Fruit fly (Drosophila melanogaster) whole organism, embryonic: ENCODE data around the gene CG18081.

Experiments used
- Antp ChIP-seq: fragments of 200-800 bp; sonication (Bioruptor generic); optimal IDR thresholded peaks from 3 replicates; lab custom pipeline; 2016; ENCODE audit warnings: missing biosample characterization, missing genetic modification characterization
- Awh ChIP-seq: fragments of 200-800 bp; sonication (Bioruptor generic); IDR thresholded peaks from 2 replicates; pipeline ENCODE4, ENCODE4 v1.3.6; 2022; ENCODE audit warnings: missing biosample characterization, missing genetic modification characterization
- BEAF-32 ChIP-seq: fragments of 200-800 bp; sonication (Bioruptor generic); optimal IDR thresholded peaks from 3 replicates; lab custom pipeline; 2017; ENCODE audit warnings: missing biosample characterization, missing genetic modification characterization, mild to moderate bottlenecking, moderate library complexity, missing genetic modification reagents
- CG10267 ChIP-seq: fragments of 200-800 bp; sonication (Bioruptor generic); optimal IDR thresholded peaks from 2 replicates; lab custom pipeline; 2018; ENCODE audit warnings: missing biosample characterization, mild to moderate bottlenecking, missing genetic modification characterization, moderate library complexity
- CG12299 ChIP-seq: fragments of 200-800 bp; sonication (Bioruptor generic); optimal IDR thresholded peaks from 2 replicates; lab custom pipeline; 2018; ENCODE audit warnings: missing biosample characterization, mild to moderate bottlenecking, missing genetic modification characterization
- CG12769 ChIP-seq: fragments of 200-800 bp; sonication (Bioruptor generic); optimal IDR thresholded peaks from 2 replicates; lab custom pipeline; 2019; ENCODE audit warnings: missing biosample characterization, mild to moderate bottlenecking, missing genetic modification characterization, moderate library complexity
- CG13296 ChIP-seq: fragments of 200-800 bp; sonication (Bioruptor generic); optimal IDR thresholded peaks from 3 replicates; lab custom pipeline; 2018; ENCODE audit warnings: missing biosample characterization, mild to moderate bottlenecking, missing genetic modification characterization
- CG15479 ChIP-seq: fragments of 200-800 bp; sonication (Bioruptor generic); optimal IDR thresholded peaks from 3 replicates; lab custom pipeline; 2019; ENCODE audit warnings: missing biosample characterization, mild to moderate bottlenecking, missing genetic modification characterization, moderate library complexity
- CG17829 ChIP-seq: fragments of 200-800 bp; optimal IDR thresholded peaks from 2 replicates; lab custom pipeline; 2019; ENCODE audit warnings: missing biosample characterization, mild to moderate bottlenecking, missing genetic modification characterization, moderate library complexity
- CG18011 ChIP-seq: fragments of 200-800 bp; sonication (Bioruptor generic); optimal IDR thresholded peaks from 2 replicates; lab custom pipeline; 2017; ENCODE audit warnings: missing biosample characterization, missing genetic modification characterization, mild to moderate bottlenecking, moderate library complexity, missing genotype
- CG18599 ChIP-seq: fragments of 200-800 bp; sonication (Bioruptor generic); optimal IDR thresholded peaks from 3 replicates; lab custom pipeline; 2017; ENCODE audit warnings: missing biosample characterization, missing genetic modification characterization, mild to moderate bottlenecking, moderate library complexity, missing genetic modification reagents
- CG18619 ChIP-seq: fragments of 200-800 bp; sonication (Bioruptor generic); optimal IDR thresholded peaks from 3 replicates; lab custom pipeline; 2017; ENCODE audit warnings: missing biosample characterization, mild to moderate bottlenecking, missing genetic modification characterization
- CG2712 ChIP-seq: fragments of 200-800 bp; optimal IDR thresholded peaks from 3 replicates; lab custom pipeline; 2019; ENCODE audit warnings: missing biosample characterization, mild to moderate bottlenecking, missing genetic modification characterization, moderate library complexity
- CG3163 ChIP-seq: fragments of 200-800 bp; sonication (Bioruptor generic); optimal IDR thresholded peaks from 3 replicates; lab custom pipeline; 2016; ENCODE audit warnings: missing biosample characterization, missing genetic modification characterization
- CG3847 ChIP-seq: fragments of 200-800 bp; sonication (Bioruptor generic); IDR thresholded peaks from 2 replicates; pipeline ENCODE4 v1.3.6; 2022; ENCODE audit warnings: missing biosample characterization, missing genetic modification characterization
- CG4820 ChIP-seq: fragments of 200-800 bp; sonication (Bioruptor generic); optimal IDR thresholded peaks from 3 replicates; lab custom pipeline; 2016; ENCODE audit warnings: missing biosample characterization, missing genetic modification characterization
- CG7839 ChIP-seq: fragments of 200-800 bp; sonication (Bioruptor generic); optimal IDR thresholded peaks from 3 replicates; lab custom pipeline; 2018; ENCODE audit warnings: missing biosample characterization, mild to moderate bottlenecking, missing genetic modification characterization, moderate library complexity
- CG8290 ChIP-seq, 3 experiments: fragments of 200-800 bp; sonication (Bioruptor generic); optimal IDR thresholded peaks; 2 replicates each; lab custom pipeline; 2016 to 2019; ENCODE audit warnings: missing biosample characterization in 3 of 3, missing genetic modification characterization in 3 of 3, mild to moderate bottlenecking in 2 of 3, moderate library complexity in 1 of 3
- CG8924 ChIP-seq: fragments of 200-800 bp; optimal IDR thresholded peaks from 3 replicates; lab custom pipeline; 2019; ENCODE audit warnings: missing biosample characterization, mild to moderate bottlenecking, missing genetic modification characterization, moderate library complexity
- CTCF ChIP-seq: fragments of 200-800 bp; sonication (Bioruptor generic); optimal IDR thresholded peaks from 2 replicates; lab custom pipeline; 2017; ENCODE audit warnings: missing biosample characterization, mild to moderate bottlenecking, missing genetic modification characterization, moderate library complexity
- Deaf1 ChIP-seq: fragments of 200-800 bp; optimal IDR thresholded peaks from 3 replicates; lab custom pipeline; 2019; ENCODE audit warnings: missing biosample characterization, mild to moderate bottlenecking, missing genetic modification characterization, moderate library complexity
- Dek ChIP-seq: fragments of 200-800 bp; sonication (Bioruptor generic); optimal IDR thresholded peaks from 3 replicates; lab custom pipeline; 2019; ENCODE audit warnings: missing biosample characterization, mild to moderate bottlenecking, missing genetic modification characterization, moderate library complexity
- Doc3 ChIP-seq: fragments of 200-800 bp; sonication (Bioruptor generic); IDR thresholded peaks from 3 replicates; pipeline ENCODE4 v1.3.6; 2022; ENCODE audit warnings: missing biosample characterization, missing genetic modification characterization; ENCODE audit not compliant: partially characterized antibody
- Dp ChIP-seq: fragments of 200-800 bp; sonication (Bioruptor generic); optimal IDR thresholded peaks from 2 replicates; lab custom pipeline; 2018; ENCODE audit warnings: missing biosample characterization, mild to moderate bottlenecking, missing genetic modification characterization, moderate library complexity
- Fer2 ChIP-seq: fragments of 200-800 bp; sonication (Bioruptor generic); optimal IDR thresholded peaks from 2 replicates; lab custom pipeline; 2018; ENCODE audit warnings: missing biosample characterization, mild to moderate bottlenecking, missing genetic modification characterization, moderate library complexity
- HHEX ChIP-seq: fragments of 200-800 bp; sonication (Bioruptor generic); optimal IDR thresholded peaks from 3 replicates; lab custom pipeline; 2017; ENCODE audit warnings: missing biosample characterization, mild to moderate bottlenecking, missing genetic modification characterization, missing genetic modification reagents
- HLHmδ ChIP-seq: fragments of 200-800 bp; sonication (Bioruptor generic); optimal IDR thresholded peaks from 2 replicates; lab custom pipeline; 2018; ENCODE audit warnings: missing biosample characterization, mild to moderate bottlenecking, missing genetic modification characterization, moderate library complexity
- Hr51 ChIP-seq, 2 experiments: fragments of 200-800 bp; sonication (Bioruptor generic); optimal IDR thresholded peaks; 2 replicates in 1 of 2; 3 replicates in 1 of 2; lab custom pipeline; 2016 to 2018; ENCODE audit warnings: missing biosample characterization in 2 of 2, missing genetic modification characterization in 2 of 2, mild to moderate bottlenecking in 1 of 2, moderate library complexity in 1 of 2
- Jarid2 ChIP-seq: fragments of 200-800 bp; sonication (Bioruptor generic); optimal IDR thresholded peaks from 3 replicates; lab custom pipeline; 2017; ENCODE audit warnings: mild to moderate bottlenecking, missing biosample characterization, missing genetic modification reagents, missing genetic modification characterization
- ara ChIP-seq: fragments of 200-800 bp; sonication (Bioruptor generic); IDR thresholded peaks from 2 replicates; pipeline ENCODE4 v1.3.6; 2022; ENCODE audit warnings: missing biosample characterization, missing genetic modification characterization
- bab2 ChIP-seq: fragments of 200-800 bp; sonication (Bioruptor generic); optimal IDR thresholded peaks from 2 replicates; lab custom pipeline; 2016; ENCODE audit warnings: missing biosample characterization, missing genetic modification characterization
- cg ChIP-seq: fragments of 200-800 bp; sonication (Bioruptor generic); optimal IDR thresholded peaks from 3 replicates; lab custom pipeline; 2019; ENCODE audit warnings: missing biosample characterization, mild to moderate bottlenecking, missing genetic modification characterization, moderate library complexity
- disco-r ChIP-seq: fragments of 200-800 bp; sonication (Bioruptor generic); optimal IDR thresholded peaks from 2 replicates; lab custom pipeline; 2016; ENCODE audit warnings: missing biosample characterization, missing genetic modification characterization
- dysf ChIP-seq: fragments of 200-800 bp; sonication (Bioruptor generic); IDR thresholded peaks from 3 replicates; pipeline ENCODE4 v1.3.6; 2022; ENCODE audit warnings: missing biosample characterization, missing genetic modification characterization
- fd3F ChIP-seq: fragments of 200-800 bp; sonication (Bioruptor generic); optimal IDR thresholded peaks from 2 replicates; lab custom pipeline; 2018; ENCODE audit warnings: missing biosample characterization, mild to moderate bottlenecking, missing genetic modification characterization, moderate library complexity
- gfzf ChIP-seq: fragments of 200-800 bp; sonication (Bioruptor generic); optimal IDR thresholded peaks from 2 replicates; lab custom pipeline; 2016; ENCODE audit warnings: missing biosample characterization, mild to moderate bottlenecking, missing genetic modification characterization, moderate library complexity
- gro ChIP-seq: fragments of 200-800 bp; sonication (Bioruptor generic); optimal IDR thresholded peaks from 2 replicates; lab custom pipeline; 2016; ENCODE audit warnings: missing biosample characterization, missing genetic modification characterization
- luna ChIP-seq: fragments of 200-800 bp; sonication (Bioruptor generic); optimal IDR thresholded peaks from 2 replicates; lab custom pipeline; 2016; ENCODE audit warnings: missing biosample characterization, missing genetic modification characterization
- mld ChIP-seq: fragments of 200-800 bp; sonication (Bioruptor generic); IDR thresholded peaks from 3 replicates; pipeline ENCODE4 v1.3.6; 2022; ENCODE audit warnings: missing biosample characterization, missing genetic modification characterization; ENCODE audit not compliant: partially characterized antibody
- nau ChIP-seq: fragments of 200-800 bp; sonication (Bioruptor generic); optimal IDR thresholded peaks from 3 replicates; lab custom pipeline; 2017; ENCODE audit warnings: missing biosample characterization, mild to moderate bottlenecking, missing genetic modification characterization, missing genetic modification reagents
- nom ChIP-seq: fragments of 200-800 bp; sonication (Bioruptor generic); optimal IDR thresholded peaks from 2 replicates; lab custom pipeline; 2017; ENCODE audit warnings: missing biosample characterization, missing genetic modification characterization, mild to moderate bottlenecking, moderate library complexity, missing genetic modification reagents
- pb ChIP-seq: fragments of 200-800 bp; sonication (Bioruptor generic); optimal IDR thresholded peaks from 3 replicates; lab custom pipeline; 2016; ENCODE audit warnings: missing biosample characterization, missing genetic modification characterization
- sd ChIP-seq: fragments of 200-800 bp; sonication (Bioruptor generic); optimal IDR thresholded peaks from 3 replicates; lab custom pipeline; 2018; ENCODE audit warnings: missing biosample characterization, mild to moderate bottlenecking, missing genetic modification characterization, moderate library complexity
- sug ChIP-seq: fragments of 200-800 bp; optimal IDR thresholded peaks from 2 replicates; lab custom pipeline; 2019; ENCODE audit warnings: missing biosample characterization, mild to moderate bottlenecking, missing genetic modification characterization, moderate library complexity
- trem ChIP-seq: fragments of 200-800 bp; optimal IDR thresholded peaks from 3 replicates; lab custom pipeline; 2019; ENCODE audit warnings: missing biosample characterization, mild to moderate bottlenecking, missing genetic modification characterization, moderate library complexity
- zen ChIP-seq: fragments of 200-800 bp; sonication (Bioruptor generic); optimal IDR thresholded peaks from 3 replicates; lab custom pipeline; 2018; ENCODE audit warnings: missing biosample characterization, mild to moderate bottlenecking, missing genetic modification characterization, moderate library complexity
- zfh2 ChIP-seq: fragments of 200-800 bp; sonication (Bioruptor generic); optimal IDR thresholded peaks from 2 replicates; lab custom pipeline; 2016; ENCODE audit warnings: missing biosample characterization, missing genetic modification characterization

The CG18081 gene

DNA sequence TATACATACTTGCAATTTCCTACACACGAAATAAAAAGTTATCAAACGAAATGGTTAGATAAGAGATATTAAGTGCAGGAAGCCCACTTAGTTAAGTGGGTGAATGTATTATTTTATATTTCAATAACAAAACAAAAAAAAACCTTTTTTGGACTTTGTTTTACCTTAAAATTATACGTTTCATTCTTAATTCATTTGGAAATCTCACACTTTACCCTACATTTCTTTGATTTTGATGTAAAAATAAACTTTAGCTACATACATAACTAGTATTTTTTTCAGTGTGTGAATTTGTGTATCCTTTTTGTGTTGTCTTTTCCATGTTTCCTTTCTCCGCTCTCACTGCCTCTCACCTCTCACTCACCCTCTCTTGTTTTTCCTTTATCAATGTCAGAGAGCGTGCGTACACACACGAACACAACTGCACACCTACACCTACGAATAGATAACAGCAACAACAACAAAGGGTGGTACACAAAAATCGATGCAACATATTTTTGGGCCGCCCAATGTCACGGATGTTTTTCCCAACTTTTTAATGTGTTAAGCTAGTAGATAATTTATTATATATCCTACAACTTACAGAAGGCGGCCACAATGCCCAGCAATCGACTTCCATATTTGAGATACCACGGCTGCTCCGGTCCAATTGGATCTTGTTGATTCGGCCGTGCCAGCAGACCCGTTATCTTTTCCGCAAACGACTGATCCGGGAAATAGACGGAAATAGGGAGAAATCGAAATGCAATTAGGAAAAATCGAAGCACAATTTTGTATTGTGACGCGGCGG, 19.6 kb downstream of the CG18081 start (continued):
- TF ChIP-seq CG12769 (tag; lab: Kevin White, UChicago), result no peak
- peak; percentile 22 for TF ChIP-seq trem (tag; lab: Kevin White, UChicago)
- TF ChIP-seq luna (GFP tag; lab: Kevin White, UChicago), result peak; percentile 42
- peak; percentile 31 for TF ChIP-seq sd (tag; lab: Kevin White, UChicago)
- no peak for TF ChIP-seq ara (GFP tag; lab: Robert Waterston, UW)
- TF ChIP-seq Antp (GFP tag; lab: Kevin White, UChicago), result no peak
- peak; percentile 50 for TF ChIP-seq CG12299 (tag; lab: Kevin White, UChicago)
- no peak for TF ChIP-seq CG18011 (GFP tag; lab: Kevin White, UChicago)
- peak; percentile 74; the same call in 1 of the 3 replicates for TF ChIP-seq dysf
- no peak for TF ChIP-seq Jarid2 (GFP tag; lab: Kevin White, UChicago)
- peak; percentile 36 for TF ChIP-seq nau (GFP tag; lab: Kevin White, UChicago)
- TF ChIP-seq Hr51 (GFP tag; optimal IDR thresholded peaks at IDR 0.05; lab: Kevin White, UChicago), result peak; percentile 46 to 85
- TF ChIP-seq CG4820 (GFP tag; lab: Kevin White, UChicago), result peak; percentile 53
- peak; percentile 8 for TF ChIP-seq gro (GFP tag; lab: Kevin White, UChicago)
- peak; percentile 67 for TF ChIP-seq Dek (tag; lab: Kevin White, UChicago)
- peak; percentile 57 for TF ChIP-seq bab2 (GFP tag; lab: Kevin White, UChicago)
- peak; percentile 44 for TF ChIP-seq zen (tag; lab: Kevin White, UChicago)
- no peak for TF ChIP-seq Fer2 (tag; lab: Kevin White, UChicago)
- TF ChIP-seq CG13296 (GFP tag; lab: Kevin White, UChicago), result peak; percentile 73
- TF ChIP-seq CG18619, result peak; percentile 74
- TF ChIP-seq nom (GFP tag; lab: Kevin White, UChicago), result peak; percentile 66
- TF ChIP-seq disco-r (GFP tag; lab: Kevin White, UChicago), result no peak
- TF ChIP-seq CG3847 (GFP tag; lab: Robert Waterston, UW), result 0 out of 2 replicates have a peak, but pooled peaks have one; percentile 25
- peak; percentile 82 for TF ChIP-seq CG2712
- TF ChIP-seq Doc3 (GFP tag; lab: Robert Waterston, UW), result no peak
- TF ChIP-seq gfzf (GFP tag; lab: Kevin White, UChicago), result no peak
- TF ChIP-seq CG3163 (GFP tag; lab: Kevin White, UChicago), result no peak
- peak; percentile 38 for TF ChIP-seq Deaf1 (tag; lab: Kevin White, UChicago)
- no peak for TF ChIP-seq Dp (GFP tag; lab: Kevin White, UChicago)
- TF ChIP-seq CTCF (GFP tag; lab: Kevin White, UChicago), result peak; percentile 21
- peak; percentile 42 for TF ChIP-seq fd3F (GFP tag; lab: Kevin White, UChicago)
- TF ChIP-seq CG8924 (tag; lab: Kevin White, UChicago), result peak; percentile 65
- TF ChIP-seq BEAF-32, result no peak
- TF ChIP-seq cg (GFP tag; lab: Kevin White, UChicago), result peak; percentile 96
- TF ChIP-seq CG7839, result peak; percentile 84
- TF ChIP-seq mld (GFP tag; lab: Robert Waterston, UW), result no peak
- no peak for TF ChIP-seq pb (GFP tag; lab: Kevin White, UChicago)
- TF ChIP-seq zfh2, result no peak
- TF ChIP-seq HHEX, result peak; percentile 69
- TF ChIP-seq CG10267 (tag; lab: Kevin White, UChicago), result peak; percentile 74
- TF ChIP-seq sug, result peak; percentile 53
- TF ChIP-seq CG18599 (GFP tag; lab: Kevin White, UChicago), result peak; percentile 86
- peak; percentile 65 for TF ChIP-seq CG15479 (GFP tag; lab: Kevin White, UChicago)
- peak; percentile 51 for TF ChIP-seq CG17829 (tag; lab: Kevin White, UChicago)
- no peak for TF ChIP-seq CG8290 (GFP tag; optimal IDR thresholded peaks at IDR 0.05; lab: Kevin White, UChicago)
- TF ChIP-seq CG8290 (tag; optimal IDR thresholded peaks at IDR 0.05; lab: Kevin White, UChicago), result no peak
- TF ChIP-seq HLHmδ, result no peak
- no peak for TF ChIP-seq Awh
